Worm (Caenorhabditis elegans) whole organism, L3 larva: ENCODE results near the gene nhr-63.
A peak's percentile ranks its signal among the peaks of the same experiment; 100 is the strongest.

ENCODE experiments used
- ZK546.5 ChIP-seq: sonication (generic microtip); optimal IDR thresholded peaks from 2 replicates; lab custom pipeline; 2017; ENCODE audit warnings: missing biosample characterization, missing genetic modification characterization
- aly-2 ChIP-seq: fragments of 150-350 bp; optimal IDR thresholded peaks from 2 replicates; lab custom pipeline; 2014; ENCODE audit warnings: missing biosample characterization, missing genetic modification characterization
- ama-1 ChIP-seq: fragments of 150-350 bp; optimal IDR thresholded peaks from 2 replicates; lab custom pipeline; 2018
- ceh-16 ChIP-seq: sonication (generic microtip); optimal IDR thresholded peaks from 2 replicates; lab custom pipeline; 2017; ENCODE audit warnings: missing biosample characterization, missing genetic modification characterization
- ceh-28 ChIP-seq: fragments of 150-350 bp; optimal IDR thresholded peaks from 2 replicates; lab custom pipeline; 2014; ENCODE audit warnings: missing biosample characterization, missing genetic modification reagents, missing genetic modification characterization
- ceh-9 ChIP-seq: sonication (generic microtip); optimal IDR thresholded peaks from 2 replicates; lab custom pipeline; 2018; ENCODE audit warnings: missing biosample characterization, missing genetic modification characterization
- daf-12 ChIP-seq: fragments of 150-350 bp; optimal IDR thresholded peaks from 2 replicates; lab custom pipeline; 2014; ENCODE audit warnings: missing biosample characterization, missing genetic modification reagents, missing genetic modification characterization
- egl-5 ChIP-seq: fragments of 150-350 bp; optimal IDR thresholded peaks from 2 replicates; lab custom pipeline; 2017; ENCODE audit warnings: missing biosample characterization, missing genetic modification reagents, missing genetic modification characterization, inconsistent platforms
- elt-2 ChIP-seq: sonication (generic microtip); optimal IDR thresholded peaks from 2 replicates; lab custom pipeline; 2016; ENCODE audit warnings: missing genetic modification reagents, mild to moderate bottlenecking, missing genetic modification characterization, missing compliant biosample characterization
- eor-1 ChIP-seq, 2 experiments: fragments of 150-350 bp; optimal IDR thresholded peaks; 2 replicates each; lab custom pipeline; 2014 to 2018; ENCODE audit warnings: missing biosample characterization in 2 of 2, missing genetic modification characterization in 2 of 2
- fos-1 ChIP-seq: fragments of 150-350 bp; optimal IDR thresholded peaks from 2 replicates; lab custom pipeline; 2014; ENCODE audit warnings: missing biosample characterization, missing genetic modification characterization
- hmg-11 ChIP-seq: sonication (generic microtip); optimal IDR thresholded peaks from 2 replicates; lab custom pipeline; 2016; ENCODE audit warnings: missing genetic modification characterization, missing compliant biosample characterization
- jun-1 ChIP-seq: fragments of 150-350 bp; optimal IDR thresholded peaks from 2 replicates; lab custom pipeline; 2014; ENCODE audit warnings: missing biosample characterization, missing genetic modification reagents, missing genetic modification characterization
- lin-15B ChIP-seq: fragments of 150-350 bp; optimal IDR thresholded peaks from 2 replicates; lab custom pipeline; 2014; ENCODE audit warnings: missing biosample characterization, missing genetic modification characterization
- mml-1 ChIP-seq: fragments of 150-350 bp; sonication (generic microtip); optimal IDR thresholded peaks from 3 replicates; lab custom pipeline; 2014; ENCODE audit warnings: missing biosample characterization, missing genetic modification characterization
- nfya-1 ChIP-seq: sonication (generic microtip); optimal IDR thresholded peaks from 2 replicates; lab custom pipeline; 2017; ENCODE audit warnings: missing genetic modification characterization, mild to moderate bottlenecking, missing compliant biosample characterization, antibody characterized with exemption, moderate library complexity; ENCODE audit not compliant: insufficient read depth
- nhr-23 ChIP-seq: fragments of 150-350 bp; optimal IDR thresholded peaks from 2 replicates; lab custom pipeline; 2014; ENCODE audit warnings: missing biosample characterization, missing genetic modification reagents, missing genetic modification characterization
- nhr-237 ChIP-seq: fragments of 150-350 bp; optimal IDR thresholded peaks from 2 replicates; lab custom pipeline; 2014; ENCODE audit warnings: missing biosample characterization, missing genetic modification characterization
- nhr-25 ChIP-seq: sonication (generic microtip); optimal IDR thresholded peaks from 2 replicates; lab custom pipeline; 2017; ENCODE audit warnings: missing biosample characterization, missing genetic modification characterization
- nhr-28 ChIP-seq: fragments of 150-350 bp; optimal IDR thresholded peaks from 2 replicates; lab custom pipeline; 2014; ENCODE audit warnings: missing biosample characterization, missing genetic modification characterization
- nhr-43 ChIP-seq: sonication (generic microtip); optimal IDR thresholded peaks from 2 replicates; lab custom pipeline; 2016; ENCODE audit warnings: mild to moderate bottlenecking, missing genetic modification characterization, missing compliant biosample characterization; ENCODE audit not compliant: poor library complexity, severe bottlenecking
- nhr-76 ChIP-seq: fragments of 150-350 bp; sonication (generic microtip); optimal IDR thresholded peaks from 5 replicates; lab custom pipeline; 2014; ENCODE audit warnings: missing biosample characterization, missing genetic modification characterization
- nhr-77 ChIP-seq: fragments of 150-350 bp; optimal IDR thresholded peaks from 2 replicates; lab custom pipeline; 2014; ENCODE audit warnings: missing biosample characterization, missing genetic modification characterization
- pqm-1 ChIP-seq: fragments of 150-350 bp; optimal IDR thresholded peaks from 2 replicates; lab custom pipeline; 2017; ENCODE audit warnings: missing biosample characterization, missing genetic modification characterization, inconsistent platforms
- skn-1 ChIP-seq: fragments of 150-350 bp; optimal IDR thresholded peaks from 2 replicates; lab custom pipeline; 2014; ENCODE audit warnings: missing biosample characterization, missing genetic modification characterization
- snpc-4 ChIP-seq: fragments of 150-350 bp; optimal IDR thresholded peaks from 2 replicates; lab custom pipeline; 2014; ENCODE audit warnings: missing biosample characterization, missing genetic modification characterization
- tbx-2 ChIP-seq: sonication (generic microtip); optimal IDR thresholded peaks from 2 replicates; lab custom pipeline; 2016; ENCODE audit warnings: mild to moderate bottlenecking, missing genetic modification characterization, missing compliant biosample characterization
- unc-39 ChIP-seq: sonication (generic microtip); optimal IDR thresholded peaks from 4 replicates; lab custom pipeline; 2017; ENCODE audit warnings: missing biosample characterization, missing genetic modification characterization
- zag-1 ChIP-seq: fragments of 150-350 bp; optimal IDR thresholded peaks from 2 replicates; lab custom pipeline; 2014; ENCODE audit warnings: missing biosample characterization, missing genetic modification characterization
- ztf-4 ChIP-seq: fragments of 150-350 bp; optimal IDR thresholded peaks from 2 replicates; lab custom pipeline; 2014; ENCODE audit warnings: missing biosample characterization, missing genetic modification characterization

The nhr-63 gene

ce11 chrV:15972484-15972883 is 29.9 kb upstream of the nhr-63 start, which contains the start of gene sru-23:
Gene sru-23 (minus strand): TSS chrV:15972584.
- TF ChIP-seq mml-1 (tag; lab: Kevin White, UChicago) (no peak), lin-15B (tag; lab: Kevin White, UChicago) (no peak), fos-1 (tag; lab: Kevin White, UChicago) (no peak), aly-2 (no peak), zag-1 (tag; lab: Kevin White, UChicago) (no peak), ceh-16 (tag; lab: Kevin White, UChicago) (no peak), eor-1 (tag; optimal IDR thresholded peaks at IDR 0.05; lab: Kevin White, UChicago) (no peak), ZK546.5 (tag; lab: Kevin White, UChicago) (no peak), ama-1 (no peak), elt-2 (tag; lab: Kevin White, UChicago) (no peak)

- TF ChIP-seq skn-1 (tag; lab: Kevin White, UChicago): no peak
- TF ChIP-seq jun-1 (tag; lab: Kevin White, UChicago): no peak
- TF ChIP-seq nhr-28 (tag; lab: Kevin White, UChicago): no peak
- no peak for TF ChIP-seq unc-39
- TF ChIP-seq hmg-11 (tag; lab: Kevin White, UChicago): no peak
- TF ChIP-seq nhr-23 (tag; lab: Kevin White, UChicago): no peak
- TF ChIP-seq daf-12 (tag; lab: Kevin White, UChicago): no peak
- no peak for TF ChIP-seq aly-2
- TF ChIP-seq pqm-1 (tag; lab: Kevin White, UChicago): no peak
- TF ChIP-seq, all 47 proteins: peak for 0
Measured at ce11 chrV:15974836-15975235, 27.6 kb upstream of the nhr-63 start, which contains the start of gene sru-22. Gene sru-22 (minus strand): TSS chrV:15974936.

- TF ChIP-seq nfya-1 (tag; lab: Kevin White, UChicago) (no peak), nhr-25 (tag; lab: Kevin White, UChicago) (no peak), tbx-2 (tag; lab: Kevin White, UChicago) (no peak), hmg-11 (tag; lab: Kevin White, UChicago) (no peak), ceh-28 (no peak), nhr-43 (tag; lab: Kevin White, UChicago) (no peak)
Measured at ce11 chrV:15975845-15976244, 26.5 kb upstream of the nhr-63 start, which contains the start of gene clec-232. Gene clec-232 (plus strand): TSS chrV:15976145.

- TF ChIP-seq ZK546.5 (tag; lab: Kevin White, UChicago): no peak
- TF ChIP-seq pqm-1 (tag; lab: Kevin White, UChicago): peak; percentile 76
- TF ChIP-seq elt-2 (tag; lab: Kevin White, UChicago): peak; percentile 92
Measured at ce11 chrV:15978232-15978764, 24.1 kb upstream of the nhr-63 start, which contains the start of gene oac-20. Gene oac-20 (plus strand): TSS chrV:15978714.

- TF ChIP-seq pqm-1 (tag; lab: Kevin White, UChicago): peak; percentile 65
- TF ChIP-seq ceh-9 (tag; lab: Kevin White, UChicago): no peak
- TF ChIP-seq elt-2 (tag; lab: Kevin White, UChicago): peak; percentile 67
- TF ChIP-seq nhr-23 (tag; lab: Kevin White, UChicago): no peak
- TF ChIP-seq egl-5 (tag; lab: Kevin White, UChicago): no peak
- no peak for TF ChIP-seq nhr-76 (tag; lab: Kevin White, UChicago)
- TF ChIP-seq ZK546.5 (tag; lab: Kevin White, UChicago): no peak
- TF ChIP-seq nhr-25 (tag; lab: Kevin White, UChicago): no peak
- TF ChIP-seq nhr-77 (tag; lab: Kevin White, UChicago): no peak
- no peak for TF ChIP-seq nhr-43 (tag; lab: Kevin White, UChicago)
Measured at ce11 chrV:15982733-15983344, 19.5 kb upstream of the nhr-63 start, which contains the start of the genes fbxa-99 and F36G9.13. Gene fbxa-99 (minus strand): TSS chrV:15982854. Gene F36G9.13 (plus strand): TSS chrV:15983294.

- no peak for TF ChIP-seq nhr-237 (tag; lab: Kevin White, UChicago)
- no peak for TF ChIP-seq ztf-4 (tag; lab: Kevin White, UChicago)
- TF ChIP-seq nhr-25 (tag; lab: Kevin White, UChicago): no peak
- no peak for TF ChIP-seq nhr-76 (tag; lab: Kevin White, UChicago)
- TF ChIP-seq lin-15B (tag; lab: Kevin White, UChicago): no peak
- no peak for TF ChIP-seq snpc-4 (tag; lab: Kevin White, UChicago)
- TF ChIP-seq nhr-77 (tag; lab: Kevin White, UChicago): no peak
- TF ChIP-seq ceh-9 (tag; lab: Kevin White, UChicago): no peak
Measured at ce11 chrV:15988074-15988473, 14.3 kb upstream of the nhr-63 start, which contains the start of gene F36G9.15. Gene F36G9.15 (minus strand): TSS chrV:15988174.
